Worm (Caenorhabditis elegans) whole organism, midembryonic: ENCODE measurements around the gene T21D9.2.

ENCODE experiments used
- T22C8.4 ChIP-seq: fragments of 200-800 bp; sonication (Bioruptor generic); IDR thresholded peaks from 2 replicates; pipeline ENCODE4 v1.3.6; 2022; ENCODE audit warnings: missing genetic modification characterization, missing compliant biosample characterization
- cog-1 ChIP-seq: sonication (generic microtip); optimal IDR thresholded peaks from 2 replicates; lab custom pipeline; 2016; ENCODE audit warnings: missing genetic modification characterization, missing compliant biosample characterization
- flt-1 ChIP-seq: fragments of 200-800 bp; sonication (Bioruptor generic); IDR thresholded peaks from 2 replicates; pipeline ENCODE4 v1.3.6; 2022; ENCODE audit warnings: missing genetic modification characterization, missing compliant biosample characterization
- klf-2 ChIP-seq: fragments of 200-800 bp; sonication (Bioruptor generic); conservative IDR thresholded peaks from 2 replicates; pipeline ENCODE4 v1.3.6; 2022; ENCODE audit warnings: missing genetic modification reagents, missing genetic modification characterization, missing compliant biosample characterization
- med-1 ChIP-seq: sonication (generic microtip); optimal IDR thresholded peaks from 2 replicates; lab custom pipeline; 2017; ENCODE audit warnings: missing genetic modification characterization, mild to moderate bottlenecking, missing compliant biosample characterization, antibody characterized with exemption, missing genetic modification reagents; ENCODE audit not compliant: insufficient read depth
- ref-1 ChIP-seq: fragments of 200-800 bp; sonication (Bioruptor generic); conservative IDR thresholded peaks from 2 replicates; pipeline ENCODE4 v1.3.6; 2022; ENCODE audit warnings: missing genetic modification reagents, missing genetic modification characterization, missing compliant biosample characterization
- tab-1 ChIP-seq: fragments of 200-800 bp; sonication (Bioruptor generic); IDR thresholded peaks from 2 replicates; pipeline ENCODE4 v1.3.6; 2022; ENCODE audit warnings: missing genetic modification characterization, missing compliant biosample characterization
- ztf-23 ChIP-seq: fragments of 200-800 bp; sonication (Bioruptor generic); IDR thresholded peaks from 2 replicates; pipeline ENCODE4 v1.3.6; 2022; ENCODE audit warnings: missing genetic modification reagents, missing genetic modification characterization, missing compliant biosample characterization
- ztf-29 ChIP-seq: fragments of 200-800 bp; sonication (Bioruptor generic); IDR thresholded peaks from 2 replicates; pipeline ENCODE4 v1.3.6; 2022; ENCODE audit warnings: missing genetic modification reagents, missing genetic modification characterization, missing compliant biosample characterization

The T21D9.2 gene

DNA sequence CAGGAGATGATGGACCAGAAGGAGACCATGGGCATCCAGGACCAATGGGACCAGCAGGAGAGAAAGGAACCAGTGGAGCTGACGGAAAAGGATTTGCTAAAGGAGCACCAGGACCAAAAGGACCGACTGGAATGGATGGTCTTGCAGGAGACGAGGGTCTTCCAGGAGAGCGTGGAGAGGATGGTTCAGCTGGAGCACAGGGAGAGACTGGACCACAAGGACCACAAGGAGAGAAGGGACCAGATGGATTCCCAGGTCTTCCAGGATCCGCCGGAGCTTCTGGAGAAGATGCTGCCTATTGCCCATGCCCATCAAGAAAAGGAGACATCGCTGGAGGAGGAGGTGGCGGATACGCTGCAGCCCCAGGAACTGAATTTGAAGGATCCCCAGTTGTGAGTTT is 2.6 kb downstream of the T21D9.2 start:
- TF ChIP-seq ref-1 (GFP tag; lab: Robert Waterston, UW) (no peak), tab-1 (no peak), med-1 (GFP tag; lab: Kevin White, UChicago) (no peak), T22C8.4 (no peak), ztf-23 (GFP tag; lab: Robert Waterston, UW) (no peak), ztf-29 (GFP tag; lab: Robert Waterston, UW) (no peak), cog-1 (tag; lab: Kevin White, UChicago) (no peak), flt-1 (GFP tag; lab: Robert Waterston, UW) (no peak), klf-2 (GFP tag; lab: Robert Waterston, UW) (no peak)

DNA sequence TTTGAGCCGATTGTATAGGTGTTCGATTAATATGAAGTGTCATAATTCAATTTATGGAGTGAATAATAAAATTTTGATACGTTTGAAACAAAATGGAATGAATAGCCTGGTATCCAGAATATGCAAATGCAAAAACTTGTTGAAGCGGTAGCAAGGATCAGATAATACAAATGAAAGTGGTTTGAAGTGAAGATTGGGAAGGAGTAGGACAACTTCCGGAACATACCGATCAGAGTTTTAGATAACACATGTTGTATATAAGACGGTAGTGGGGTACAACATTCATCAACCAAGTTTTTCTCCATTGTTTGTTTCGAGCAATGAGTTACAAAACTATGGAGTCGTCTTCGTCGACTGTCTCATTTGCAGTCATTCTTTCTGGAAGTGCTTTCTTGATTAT is 3.5 kb downstream of the T21D9.2 start, which contains the start of gene col-164:
Gene col-164 (plus strand): TSS at position 301 of the 400 bp plus-strand sequence.
- no peak for TF ChIP-seq ztf-23 (GFP tag; lab: Robert Waterston, UW)

DNA sequence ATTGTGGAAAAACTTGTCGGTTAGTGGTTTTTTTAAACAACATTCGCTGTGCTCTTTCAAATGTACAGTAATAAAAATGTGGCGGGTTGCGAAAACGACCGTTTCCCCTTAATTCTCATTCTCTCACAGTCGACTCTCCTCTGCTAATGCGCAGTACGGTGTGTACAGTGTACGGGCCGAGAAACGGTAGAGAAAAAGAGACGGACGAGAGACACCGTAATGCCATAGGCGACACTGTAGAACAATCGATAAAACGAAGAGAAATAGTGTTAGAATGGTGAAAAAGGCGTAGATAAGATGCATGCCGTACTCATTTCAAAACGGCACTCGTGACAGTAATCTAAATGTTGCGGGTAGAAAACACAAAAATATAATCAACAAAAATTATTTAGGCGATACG is 6.2 kb downstream of the T21D9.2 start:
- no peak for TF ChIP-seq med-1 (GFP tag; lab: Kevin White, UChicago)
- peak; percentile 68; the same call in 1 of the 2 replicates for TF ChIP-seq T22C8.4
- no peak for TF ChIP-seq ztf-29 (GFP tag; lab: Robert Waterston, UW)
- no peak for TF ChIP-seq ztf-23 (GFP tag; lab: Robert Waterston, UW)

DNA sequence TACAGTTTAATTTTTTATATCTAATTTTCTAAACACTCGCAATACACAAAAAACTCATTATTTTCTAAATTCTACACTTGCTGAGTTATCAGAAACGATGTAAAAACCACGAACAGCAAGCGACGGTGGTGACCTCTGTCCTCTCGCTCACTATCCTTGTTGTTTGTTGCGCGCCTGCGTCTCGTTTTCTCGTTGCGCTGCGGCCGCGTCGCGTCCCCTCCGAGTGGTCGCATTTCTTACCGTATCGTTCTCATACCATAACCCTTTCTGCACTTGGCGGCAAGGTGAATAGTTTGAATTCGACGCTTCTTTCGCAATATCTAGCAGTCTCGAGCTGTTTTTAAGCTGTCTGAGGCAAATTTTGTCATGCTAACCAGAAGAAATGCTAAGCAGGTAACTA is 7.3 kb downstream of the T21D9.2 start, which contains the start of gene lsy-2:
Gene lsy-2 (plus strand): TSS at position 271 of the 400 bp plus-strand sequence.
- TF ChIP-seq ztf-23 (GFP tag; lab: Robert Waterston, UW) (0 out of 2 replicates have a peak, but pooled peaks have one; percentile 19), ztf-29 (GFP tag; lab: Robert Waterston, UW) (0 out of 2 replicates have a peak, but pooled peaks have one; percentile 17), T22C8.4 (no peak)

DNA sequence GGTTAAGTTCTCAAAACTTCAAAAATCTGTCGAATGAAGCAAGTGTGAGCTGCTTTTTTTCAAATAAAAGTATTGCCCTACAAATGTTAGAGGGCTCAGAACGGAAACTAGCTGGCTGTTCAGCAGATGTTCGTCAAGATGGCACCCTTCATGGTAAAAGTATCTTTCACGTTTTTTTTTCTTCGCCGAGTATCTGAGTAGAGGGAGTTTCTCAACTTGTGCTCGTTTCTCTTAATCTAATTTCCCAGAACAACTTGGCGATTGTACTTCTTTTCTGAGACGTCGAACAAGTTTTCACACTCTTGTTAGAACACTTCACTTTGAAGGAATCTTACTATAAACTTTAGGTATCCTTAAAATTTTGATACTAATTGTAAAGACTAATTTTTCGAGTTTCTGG is 9.0 kb downstream of the T21D9.2 start:
- TF ChIP-seq klf-2 (GFP tag; lab: Robert Waterston, UW) = no peak
- no peak for TF ChIP-seq ztf-23 (GFP tag; lab: Robert Waterston, UW)
- no peak for TF ChIP-seq cog-1 (tag; lab: Kevin White, UChicago)
- no peak for TF ChIP-seq ref-1 (GFP tag; lab: Robert Waterston, UW)
- no peak for TF ChIP-seq med-1 (GFP tag; lab: Kevin White, UChicago)

DNA sequence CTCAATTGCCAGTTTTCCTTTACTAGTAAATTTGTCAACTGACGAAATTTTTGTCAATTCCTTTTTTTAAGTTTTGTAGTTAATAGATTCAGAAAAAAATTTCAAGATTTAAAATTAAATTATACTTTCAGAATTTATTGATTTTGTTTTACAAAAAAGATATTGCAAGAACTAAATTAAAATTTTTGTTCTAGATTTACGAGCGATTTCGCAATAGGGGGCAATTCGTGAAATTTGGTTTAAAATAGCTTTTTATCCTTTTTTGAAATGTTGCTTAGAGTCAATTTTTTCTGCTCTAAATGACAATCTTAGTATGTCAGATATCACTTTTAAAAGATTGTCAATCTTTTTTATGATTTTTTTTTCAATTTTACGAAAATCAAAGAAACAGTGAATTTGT is 11.2 kb downstream of the T21D9.2 start:
- TF ChIP-seq T22C8.4 = no peak
- TF ChIP-seq ref-1 (GFP tag; lab: Robert Waterston, UW) = no peak
- no peak for TF ChIP-seq ztf-23 (GFP tag; lab: Robert Waterston, UW)
- TF ChIP-seq ztf-29 (GFP tag; lab: Robert Waterston, UW) = no peak
- no peak for TF ChIP-seq cog-1 (tag; lab: Kevin White, UChicago)
- no peak for TF ChIP-seq med-1 (GFP tag; lab: Kevin White, UChicago)
- no peak for TF ChIP-seq klf-2 (GFP tag; lab: Robert Waterston, UW)
- TF ChIP-seq flt-1 (GFP tag; lab: Robert Waterston, UW) = no peak
- no peak for TF ChIP-seq tab-1

DNA sequence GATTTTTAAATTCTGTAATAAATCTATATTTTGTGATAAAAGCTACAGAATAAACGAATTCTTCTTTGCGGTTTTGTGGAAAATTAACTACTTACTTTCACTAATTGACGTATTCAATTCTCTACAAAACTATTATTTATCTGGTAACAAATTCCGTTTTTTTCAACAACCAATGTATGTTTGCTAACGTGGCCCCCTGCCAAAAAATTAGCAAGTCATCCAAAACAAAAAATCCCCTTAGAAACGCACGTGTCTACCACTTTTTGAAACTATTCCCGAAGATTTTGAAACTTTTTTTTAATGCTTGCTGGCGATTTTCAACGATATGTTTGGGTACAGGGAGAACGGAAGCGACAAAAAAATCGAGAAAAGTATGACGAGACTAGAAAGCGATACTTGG is 11.7 kb downstream of the T21D9.2 start, which contains the start of gene F49H12.2:
Gene F49H12.2 (plus strand): TSS at position 301 of the 400 bp plus-strand sequence.
- TF ChIP-seq ref-1 (GFP tag; lab: Robert Waterston, UW) (no peak), ztf-29 (GFP tag; lab: Robert Waterston, UW) (no peak), flt-1 (GFP tag; lab: Robert Waterston, UW) (no peak), med-1 (GFP tag; lab: Kevin White, UChicago) (no peak), tab-1 (no peak), T22C8.4 (no peak), cog-1 (tag; lab: Kevin White, UChicago) (no peak), klf-2 (GFP tag; lab: Robert Waterston, UW) (no peak), ztf-23 (GFP tag; lab: Robert Waterston, UW) (no peak)

DNA sequence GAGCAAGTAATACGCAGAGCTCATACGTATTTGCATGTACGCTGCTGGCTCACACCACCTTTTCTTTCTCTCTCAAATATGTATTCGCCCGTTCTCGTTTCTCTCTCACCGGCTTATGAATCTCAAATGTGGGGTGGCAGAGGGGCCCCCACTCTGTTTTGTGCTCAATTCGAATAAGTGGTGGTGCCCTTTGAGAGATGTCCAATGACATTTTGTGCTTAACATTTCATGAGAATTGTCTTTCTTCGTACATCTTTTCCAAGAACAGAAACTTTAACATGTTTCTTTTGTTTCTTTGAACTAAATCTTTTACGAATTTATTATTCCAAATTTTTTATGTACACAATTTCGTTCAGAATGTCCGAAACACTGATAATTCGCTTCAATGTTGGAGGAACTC is 12.7 kb downstream of the T21D9.2 start, which contains the start of gene F49H12.3:
Gene F49H12.3 (plus strand): TSS at position 357 of the 400 bp plus-strand sequence.
- no peak for TF ChIP-seq ref-1 (GFP tag; lab: Robert Waterston, UW)
- no peak for TF ChIP-seq klf-2 (GFP tag; lab: Robert Waterston, UW)
- TF ChIP-seq ztf-29 (GFP tag; lab: Robert Waterston, UW) = no peak
- TF ChIP-seq cog-1 (tag; lab: Kevin White, UChicago) = no peak
- TF ChIP-seq T22C8.4 = no peak
- TF ChIP-seq flt-1 (GFP tag; lab: Robert Waterston, UW) = no peak
- TF ChIP-seq ztf-23 (GFP tag; lab: Robert Waterston, UW) = no peak
- no peak for TF ChIP-seq tab-1
- TF ChIP-seq med-1 (GFP tag; lab: Kevin White, UChicago) = no peak

DNA sequence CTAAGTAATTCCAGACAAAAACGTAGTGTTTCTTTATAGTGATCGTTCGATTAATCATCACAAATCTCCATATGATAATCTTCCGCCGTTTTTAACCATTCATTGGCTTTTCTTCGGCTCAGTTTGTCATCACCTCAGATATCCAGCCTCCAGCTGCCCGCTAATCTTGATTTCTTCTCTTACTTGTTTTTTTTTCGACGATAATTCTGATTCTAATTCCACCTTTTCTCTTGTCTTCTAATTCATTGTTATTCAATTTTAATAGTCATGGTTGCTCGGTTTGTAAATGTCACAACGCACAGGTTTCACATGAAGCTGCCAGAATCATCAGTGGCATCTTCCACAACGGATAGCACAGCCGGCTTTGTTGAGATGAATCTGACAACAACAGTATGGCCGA is 17.2 kb downstream of the T21D9.2 start, which contains the start of gene F49H12.4:
Gene F49H12.4 (plus strand): TSS at position 301 of the 400 bp plus-strand sequence.
- TF ChIP-seq T22C8.4 = no peak

DNA sequence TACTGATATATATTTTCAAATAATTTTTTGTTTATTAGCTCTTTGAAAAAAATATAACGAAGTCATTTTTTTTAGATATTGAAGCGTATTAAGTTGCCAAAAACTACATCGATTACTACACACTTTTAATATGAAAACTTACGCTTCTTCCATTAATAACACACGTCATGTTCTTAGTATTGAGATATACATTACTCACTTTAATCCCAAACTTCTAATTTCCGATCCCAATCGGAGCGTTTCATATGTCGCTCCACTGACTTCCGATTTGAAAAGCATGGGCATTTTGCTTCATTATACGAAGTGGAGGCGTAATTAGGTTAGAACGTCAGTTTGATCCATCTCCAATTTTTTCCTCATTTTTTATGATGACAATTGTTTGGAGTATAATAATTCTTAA is 17.9 kb downstream of the T21D9.2 start:
- no peak for TF ChIP-seq T22C8.4
- TF ChIP-seq med-1 (GFP tag; lab: Kevin White, UChicago) = no peak
- no peak for TF ChIP-seq ztf-23 (GFP tag; lab: Robert Waterston, UW)
- TF ChIP-seq cog-1 (tag; lab: Kevin White, UChicago) = no peak
- TF ChIP-seq ztf-29 (GFP tag; lab: Robert Waterston, UW) = no peak

DNA sequence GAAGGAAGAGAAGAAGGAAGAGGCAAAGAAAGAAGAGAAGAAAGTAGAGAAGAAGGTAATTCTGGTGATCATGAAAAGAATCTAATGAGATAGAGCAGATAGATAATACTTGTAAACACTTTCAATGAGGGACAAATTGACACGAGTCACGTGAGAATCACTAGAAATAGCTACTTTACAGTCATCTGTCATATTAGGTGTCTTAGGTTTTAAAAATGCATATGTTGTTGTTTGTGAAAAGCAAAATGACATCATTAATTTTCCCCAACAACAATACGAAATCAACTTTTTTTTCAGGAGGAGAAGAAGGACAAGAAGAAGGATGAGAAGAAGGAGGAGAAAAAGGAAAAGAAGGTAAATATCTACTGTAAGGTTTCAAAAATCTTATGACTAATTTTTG is 21.5 kb downstream of the T21D9.2 start:
- TF ChIP-seq med-1 (GFP tag; lab: Kevin White, UChicago) (no peak), T22C8.4 (no peak), ref-1 (GFP tag; lab: Robert Waterston, UW) (no peak), tab-1 (no peak), ztf-23 (GFP tag; lab: Robert Waterston, UW) (no peak)
